Worm (Caenorhabditis elegans) whole organism, late embryonic: ENCODE measurements around the gene srh-218.

Experiments
- F13H6.1 ChIP-seq: sonication (generic microtip); optimal IDR thresholded peaks from 2 replicates; lab custom pipeline; 2016; ENCODE audit warnings: missing genetic modification characterization, missing compliant biosample characterization
- T23F11.4 ChIP-seq: fragments of 200-800 bp; sonication (Bioruptor generic); optimal IDR thresholded peaks from 2 replicates; lab custom pipeline; 2018; ENCODE audit warnings: mild to moderate bottlenecking, missing genetic modification characterization, missing compliant biosample characterization
- ama-1 ChIP-seq: fragments of 150-350 bp; optimal IDR thresholded peaks from 2 replicates; lab custom pipeline; 2014
- ceh-45 ChIP-seq: fragments of 200-800 bp; sonication (Bioruptor generic); IDR thresholded peaks from 2 replicates; pipeline ENCODE4 v1.3.6; 2022; ENCODE audit warnings: missing genetic modification reagents, missing genetic modification characterization, missing compliant biosample characterization
- elt-2 ChIP-seq: sonication (generic microtip); optimal IDR thresholded peaks from 2 replicates; lab custom pipeline; 2016; ENCODE audit warnings: missing genetic modification reagents, missing genetic modification characterization, missing compliant biosample characterization
- fax-1 ChIP-seq: sonication (generic microtip); optimal IDR thresholded peaks from 2 replicates; lab custom pipeline; 2016; ENCODE audit warnings: missing genotype, missing genetic modification characterization, missing compliant biosample characterization
- hlh-6 ChIP-seq: sonication (generic microtip); optimal IDR thresholded peaks from 2 replicates; lab custom pipeline; 2016; ENCODE audit warnings: missing genotype, missing genetic modification characterization, missing compliant biosample characterization
- nhr-11 ChIP-seq: fragments of 150-350 bp; optimal IDR thresholded peaks from 2 replicates; lab custom pipeline; 2014; ENCODE audit warnings: missing biosample characterization, missing genetic modification characterization
- pha-4 ChIP-seq: fragments of 150-350 bp; optimal IDR thresholded peaks from 2 replicates; lab custom pipeline; 2018; ENCODE audit warnings: missing biosample characterization, missing genetic modification reagents, missing genetic modification characterization
- pqm-1 ChIP-seq: sonication (generic microtip); optimal IDR thresholded peaks from 2 replicates; lab custom pipeline; 2016; ENCODE audit warnings: missing genetic modification characterization, missing compliant biosample characterization
- rnt-1 ChIP-seq: sonication (generic microtip); optimal IDR thresholded peaks from 2 replicates; lab custom pipeline; 2016; ENCODE audit warnings: missing genetic modification characterization, missing compliant biosample characterization
- unc-86 ChIP-seq: sonication (generic microtip); optimal IDR thresholded peaks from 2 replicates; lab custom pipeline; 2016; ENCODE audit warnings: missing genetic modification characterization, missing compliant biosample characterization

DNA sequence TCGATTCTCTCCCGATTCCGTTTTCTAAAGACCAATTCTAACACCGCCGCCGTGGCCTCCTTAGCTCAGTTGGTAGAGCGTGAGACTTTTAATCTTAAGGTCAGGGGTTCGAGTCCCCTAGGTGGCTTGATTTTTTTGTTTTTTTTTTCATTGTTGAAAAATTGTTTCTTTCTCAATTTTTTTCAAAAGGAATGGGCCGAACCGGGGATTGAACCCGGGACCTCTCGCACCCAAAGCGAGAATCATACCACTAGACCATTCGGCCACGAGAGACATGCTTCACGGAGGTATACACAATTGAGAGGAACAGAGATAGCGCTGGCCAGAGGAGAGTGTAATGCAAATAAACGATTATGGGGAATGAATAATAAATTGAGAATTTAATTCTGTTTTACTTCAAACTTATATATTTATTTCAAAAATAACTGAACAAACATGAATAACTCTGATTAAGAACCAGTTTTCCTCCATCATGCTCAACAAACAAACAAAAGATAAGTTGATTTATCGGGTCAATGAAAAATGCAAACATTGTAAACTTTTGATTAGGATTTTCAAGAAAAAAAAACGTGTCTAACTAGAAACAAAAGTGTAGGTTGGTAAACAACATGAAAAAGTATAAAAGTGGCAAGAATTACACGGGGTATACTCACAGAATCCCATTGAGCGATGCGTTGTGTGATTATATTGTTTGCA lies 28.6 kb upstream of the srh-218 start, which contains the start of gene pqn-71:
- peak; percentile 87 for TF ChIP-seq pqm-1 (tag; lab: Kevin White, UChicago)
- TF ChIP-seq ceh-45 (GFP tag; lab: Robert Waterston, UW) = peak; percentile 73
- peak; percentile 76 for TF ChIP-seq F13H6.1 (tag; lab: Kevin White, UChicago)
- peak; percentile 83 for TF ChIP-seq unc-86 (tag; lab: Kevin White, UChicago)
- no peak for TF ChIP-seq nhr-11
- peak; percentile 80 for TF ChIP-seq fax-1 (tag; lab: Kevin White, UChicago)
- TF ChIP-seq elt-2 = peak; percentile 91
- TF ChIP-seq pha-4 = no peak
- peak; percentile 86 for TF ChIP-seq hlh-6 (tag; lab: Kevin White, UChicago)
- no peak for TF ChIP-seq ama-1 (lab: Kevin White, UChicago)
- TF ChIP-seq rnt-1 (tag; lab: Kevin White, UChicago) = peak; percentile 81
- peak; percentile 79 for TF ChIP-seq T23F11.4 (GFP tag; lab: Kevin White, UChicago)
